Worm (Caenorhabditis elegans) whole organism, L2 larva: ENCODE measurements around the gene tmc-1.

Source experiments
- C34F6.9 ChIP-seq: fragments of 150-350 bp; optimal IDR thresholded peaks from 2 replicates; lab custom pipeline; 2014; ENCODE audit warnings: missing biosample characterization, missing genetic modification characterization
- F13H6.1 ChIP-seq: sonication (generic microtip); optimal IDR thresholded peaks from 2 replicates; lab custom pipeline; 2016; ENCODE audit warnings: missing genetic modification characterization, missing compliant biosample characterization
- R02D3.7 ChIP-seq: fragments of 150-350 bp; optimal IDR thresholded peaks from 2 replicates; lab custom pipeline; 2014; ENCODE audit warnings: missing biosample characterization, missing genetic modification characterization
- Y55F3AM.14 ChIP-seq: fragments of 200-800 bp; sonication (Bioruptor generic); optimal IDR thresholded peaks from 2 replicates; lab custom pipeline; 2018; ENCODE audit warnings: mild to moderate bottlenecking, missing genetic modification characterization, missing compliant biosample characterization
- alr-1 ChIP-seq: fragments of 150-350 bp; optimal IDR thresholded peaks from 2 replicates; lab custom pipeline; 2014; ENCODE audit warnings: missing biosample characterization, missing genetic modification characterization
- aly-2 ChIP-seq: fragments of 150-350 bp; optimal IDR thresholded peaks from 2 replicates; lab custom pipeline; 2014; ENCODE audit warnings: missing biosample characterization, missing genetic modification characterization
- ama-1 ChIP-seq: fragments of 150-350 bp; optimal IDR thresholded peaks from 2 replicates; lab custom pipeline; 2018; ENCODE audit warnings: inconsistent platforms
- blmp-1 ChIP-seq: sonication (generic microtip); optimal IDR thresholded peaks from 2 replicates; lab custom pipeline; 2017; ENCODE audit warnings: missing genetic modification characterization, mild to moderate bottlenecking, missing compliant biosample characterization, antibody characterized with exemption, moderate library complexity; ENCODE audit not compliant: insufficient read depth
- crh-2 ChIP-seq: sonication (generic microtip); optimal IDR thresholded peaks from 2 replicates; lab custom pipeline; 2017; ENCODE audit warnings: missing biosample characterization, missing genetic modification characterization
- dmd-4 ChIP-seq: sonication (generic microtip); optimal IDR thresholded peaks from 2 replicates; lab custom pipeline; 2017; ENCODE audit warnings: missing biosample characterization, missing genetic modification characterization
- egl-27 ChIP-seq: sonication (generic microtip); optimal IDR thresholded peaks from 3 replicates; lab custom pipeline; 2017; ENCODE audit warnings: missing biosample characterization, missing genetic modification reagents, missing genetic modification characterization
- elt-1 ChIP-seq: fragments of 150-350 bp; optimal IDR thresholded peaks from 2 replicates; lab custom pipeline; 2014; ENCODE audit warnings: missing biosample characterization, missing genetic modification characterization
- elt-3 ChIP-seq: sonication (generic microtip); optimal IDR thresholded peaks from 2 replicates; lab custom pipeline; 2017; ENCODE audit warnings: missing biosample characterization, missing genetic modification characterization
- fos-1 ChIP-seq: fragments of 150-350 bp; optimal IDR thresholded peaks from 2 replicates; lab custom pipeline; 2014; ENCODE audit warnings: missing biosample characterization, missing genetic modification characterization
- gmeb-1 ChIP-seq: fragments of 150-350 bp; optimal IDR thresholded peaks from 2 replicates; lab custom pipeline; 2014; ENCODE audit warnings: missing biosample characterization, missing genetic modification characterization
- lin-13 ChIP-seq: fragments of 150-350 bp; optimal IDR thresholded peaks from 2 replicates; lab custom pipeline; 2014; ENCODE audit warnings: missing biosample characterization, missing genetic modification reagents, missing genetic modification characterization
- lin-39 ChIP-seq: fragments of 150-350 bp; optimal IDR thresholded peaks from 2 replicates; lab custom pipeline; 2014; ENCODE audit warnings: missing biosample characterization, missing genetic modification reagents, missing genetic modification characterization
- lsy-2 ChIP-seq, 2 experiments: fragments of 150-350 bp in 1 of 2; sonication (generic microtip) in 1 of 2; optimal IDR thresholded peaks; 2 replicates each; lab custom pipeline; 2014 to 2017; ENCODE audit warnings: missing biosample characterization in 2 of 2, missing genetic modification characterization in 2 of 2
- mbf-1 ChIP-seq: sonication (generic microtip); optimal IDR thresholded peaks from 2 replicates; lab custom pipeline; 2017; ENCODE audit warnings: missing biosample characterization, missing genetic modification characterization
- nhr-10 ChIP-seq: sonication (generic microtip); optimal IDR thresholded peaks from 2 replicates; lab custom pipeline; 2017; ENCODE audit warnings: missing biosample characterization, missing genetic modification characterization
- nhr-11 ChIP-seq: fragments of 150-350 bp; optimal IDR thresholded peaks from 2 replicates; lab custom pipeline; 2014; ENCODE audit warnings: missing biosample characterization, missing genetic modification characterization
- nhr-12 ChIP-seq: fragments of 150-350 bp; optimal IDR thresholded peaks from 2 replicates; lab custom pipeline; 2014; ENCODE audit warnings: missing biosample characterization, missing genetic modification characterization
- nhr-21 ChIP-seq: fragments of 150-350 bp; optimal IDR thresholded peaks from 2 replicates; lab custom pipeline; 2014; ENCODE audit warnings: missing biosample characterization, missing genetic modification characterization
- nhr-23 ChIP-seq: fragments of 150-350 bp; optimal IDR thresholded peaks from 2 replicates; lab custom pipeline; 2014; ENCODE audit warnings: missing biosample characterization, missing genetic modification reagents, missing genetic modification characterization
- nhr-237 ChIP-seq: fragments of 150-350 bp; optimal IDR thresholded peaks from 2 replicates; lab custom pipeline; 2014; ENCODE audit warnings: missing biosample characterization, missing genetic modification characterization
- nhr-25 ChIP-seq: fragments of 150-350 bp; sonication (generic microtip); optimal IDR thresholded peaks from 3 replicates; lab custom pipeline; 2014; ENCODE audit warnings: missing biosample characterization, missing genetic modification characterization
- nhr-6 ChIP-seq: fragments of 150-350 bp; optimal IDR thresholded peaks from 2 replicates; lab custom pipeline; 2014; ENCODE audit warnings: missing biosample characterization, missing genetic modification characterization
- nhr-77 ChIP-seq: fragments of 150-350 bp; optimal IDR thresholded peaks from 2 replicates; lab custom pipeline; 2014; ENCODE audit warnings: missing biosample characterization, missing genetic modification characterization
- sem-4 ChIP-seq: fragments of 150-350 bp; optimal IDR thresholded peaks from 2 replicates; lab custom pipeline; 2014; ENCODE audit warnings: missing biosample characterization, missing genetic modification reagents, missing genetic modification characterization
- sma-3 ChIP-seq: sonication (generic microtip); optimal IDR thresholded peaks from 2 replicates; lab custom pipeline; 2016; ENCODE audit warnings: missing genetic modification reagents, missing genetic modification characterization, missing compliant biosample characterization
- sma-9 ChIP-seq, 2 experiments: fragments of 150-350 bp in 1 of 2; sonication (generic microtip) in 1 of 2; optimal IDR thresholded peaks; 2 replicates each; lab custom pipeline; 2014 to 2016; ENCODE audit warnings: missing genetic modification characterization in 2 of 2, mild to moderate bottlenecking in 1 of 2, missing biosample characterization in 1 of 2, missing compliant biosample characterization in 1 of 2, missing genetic modification reagents in 1 of 2, moderate library complexity in 1 of 2
- unc-55 ChIP-seq: fragments of 150-350 bp; sonication (generic microtip); optimal IDR thresholded peaks from 3 replicates; lab custom pipeline; 2014; ENCODE audit warnings: missing biosample characterization, missing genetic modification reagents, missing genetic modification characterization
- unc-62 ChIP-seq: fragments of 150-350 bp; optimal IDR thresholded peaks from 2 replicates; lab custom pipeline; 2014; ENCODE audit warnings: missing biosample characterization, missing genetic modification reagents, missing genetic modification characterization
- ztf-1 ChIP-seq: fragments of 200-800 bp; sonication (Bioruptor generic); conservative IDR thresholded peaks from 2 replicates; pipeline ENCODE4 v1.3.6; 2022; ENCODE audit warnings: missing genetic modification characterization, missing compliant biosample characterization
- ztf-4 ChIP-seq: fragments of 150-350 bp; optimal IDR thresholded peaks from 2 replicates; lab custom pipeline; 2014; ENCODE audit warnings: missing biosample characterization, missing genetic modification characterization

Gene tmc-1

DNA sequence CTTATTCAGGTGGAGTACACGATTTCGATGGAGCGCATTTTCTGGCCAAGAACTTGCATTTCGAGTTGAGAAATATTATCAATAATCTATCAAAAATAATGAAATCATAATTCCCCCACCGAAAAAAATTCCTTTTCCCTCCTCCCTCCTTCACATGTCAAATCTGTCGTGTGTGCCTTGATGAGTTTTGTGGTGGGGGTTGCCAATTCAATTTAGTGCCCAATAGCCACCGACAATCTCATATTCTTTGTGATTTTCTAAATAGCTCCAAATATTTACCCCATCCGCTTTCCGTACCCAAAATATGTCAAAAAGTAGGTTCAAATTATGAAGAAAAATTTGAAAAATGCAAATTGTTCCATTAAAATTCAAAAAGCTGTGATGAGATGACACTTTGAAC lies at the start of gene tmc-1:
Gene tmc-1 (plus strand): TSS at position 189 of the 400 bp plus-strand sequence.
- TF ChIP-seq ama-1 (lab: Kevin White, UChicago) (no peak), Y55F3AM.14 (GFP tag; lab: Kevin White, UChicago) (no peak), sma-9 (GFP tag; optimal IDR thresholded peaks at IDR 0.05; lab: Kevin White, UChicago) (no peak), sma-9 (tag; optimal IDR thresholded peaks at IDR 0.05; lab: Kevin White, UChicago) (no peak), F13H6.1 (tag; lab: Kevin White, UChicago) (no peak), lin-13 (no peak), sma-3 (GFP tag; lab: Kevin White, UChicago) (no peak), aly-2 (no peak), lin-39 (tag; lab: Kevin White, UChicago) (no peak), ztf-1 (GFP tag; lab: Robert Waterston, UW) (no peak), blmp-1 (tag; lab: Kevin White, UChicago) (no peak), dmd-4 (tag; lab: Kevin White, UChicago) (no peak), nhr-11 (tag; lab: Kevin White, UChicago) (no peak), elt-3 (tag; lab: Kevin White, UChicago) (no peak), nhr-77 (tag; lab: Kevin White, UChicago) (no peak), lsy-2 (tag; optimal IDR thresholded peaks at IDR 0.05; lab: Kevin White, UChicago) (no peak), alr-1 (tag; lab: Kevin White, UChicago) (no peak), C34F6.9 (tag; lab: Kevin White, UChicago) (no peak), nhr-237 (no peak)

DNA sequence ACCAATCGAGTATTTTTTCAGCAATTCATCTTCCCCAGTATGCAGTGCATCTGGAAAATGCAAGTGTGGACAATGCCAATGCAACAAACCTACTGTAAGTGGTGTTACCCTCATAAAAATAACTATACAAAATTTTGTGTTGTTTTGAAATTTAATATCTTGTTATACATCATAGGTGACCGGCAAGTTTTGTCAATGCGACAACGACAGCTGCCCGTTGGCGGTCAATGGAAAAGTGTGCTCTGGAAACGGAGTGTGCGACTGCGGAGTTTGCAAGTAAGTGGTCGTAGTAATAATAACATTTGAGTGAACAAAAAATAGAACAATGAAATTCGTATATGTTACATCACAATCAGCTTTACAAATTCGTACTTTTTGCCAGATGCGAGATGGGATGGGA lies 46.8 kb upstream of the tmc-1 start:
- TF ChIP-seq lin-13 (no peak), F13H6.1 (tag; lab: Kevin White, UChicago) (no peak), nhr-25 (tag; lab: Kevin White, UChicago) (no peak), nhr-12 (no peak), nhr-21 (tag; lab: Kevin White, UChicago) (no peak), nhr-11 (tag; lab: Kevin White, UChicago) (no peak), unc-55 (GFP tag; lab: Kevin White, UChicago) (no peak), nhr-6 (tag; lab: Kevin White, UChicago) (no peak), mbf-1 (tag; lab: Kevin White, UChicago) (no peak), R02D3.7 (tag; lab: Kevin White, UChicago) (no peak), crh-2 (no peak), fos-1 (no peak), ztf-4 (tag; lab: Kevin White, UChicago) (no peak), unc-62 (GFP tag; lab: Kevin White, UChicago) (no peak), alr-1 (tag; lab: Kevin White, UChicago) (no peak), Y55F3AM.14 (GFP tag; lab: Kevin White, UChicago) (no peak), nhr-10 (tag; lab: Kevin White, UChicago) (no peak), egl-27 (tag; lab: Kevin White, UChicago) (no peak), nhr-23 (tag; lab: Kevin White, UChicago) (no peak), elt-1 (tag; lab: Kevin White, UChicago) (no peak)

DNA sequence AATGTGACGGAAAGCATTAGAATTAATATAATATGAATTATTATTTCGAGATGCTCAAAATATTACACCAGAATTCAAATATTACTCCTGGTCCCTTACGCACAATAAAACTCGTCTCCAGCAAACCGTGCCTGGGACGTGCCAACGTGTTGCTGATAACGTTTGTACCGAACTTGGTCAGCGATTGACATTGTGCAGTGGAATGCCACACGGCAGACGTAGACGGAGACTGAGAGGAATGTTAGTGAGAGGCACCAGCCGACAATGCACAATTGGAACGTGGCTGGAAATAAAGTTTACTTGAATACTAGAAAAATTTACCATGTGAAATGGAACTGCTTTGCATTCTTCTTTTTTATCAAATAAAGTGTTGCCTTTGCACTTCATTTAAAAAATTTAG lies 44.8 kb upstream of the tmc-1 start:
- TF ChIP-seq crh-2 (peak; percentile 32), alr-1 (tag; lab: Kevin White, UChicago) (no peak), unc-62 (GFP tag; lab: Kevin White, UChicago) (no peak), gmeb-1 (tag; lab: Kevin White, UChicago) (no peak), fos-1 (peak; percentile 37), sma-9 (GFP tag; optimal IDR thresholded peaks at IDR 0.05; lab: Kevin White, UChicago) (peak; percentile 2), sma-9 (tag; optimal IDR thresholded peaks at IDR 0.05; lab: Kevin White, UChicago) (no peak), elt-1 (tag; lab: Kevin White, UChicago) (no peak), lsy-2 (tag; optimal IDR thresholded peaks at IDR 0.05; lab: Kevin White, UChicago) (no peak)

DNA sequence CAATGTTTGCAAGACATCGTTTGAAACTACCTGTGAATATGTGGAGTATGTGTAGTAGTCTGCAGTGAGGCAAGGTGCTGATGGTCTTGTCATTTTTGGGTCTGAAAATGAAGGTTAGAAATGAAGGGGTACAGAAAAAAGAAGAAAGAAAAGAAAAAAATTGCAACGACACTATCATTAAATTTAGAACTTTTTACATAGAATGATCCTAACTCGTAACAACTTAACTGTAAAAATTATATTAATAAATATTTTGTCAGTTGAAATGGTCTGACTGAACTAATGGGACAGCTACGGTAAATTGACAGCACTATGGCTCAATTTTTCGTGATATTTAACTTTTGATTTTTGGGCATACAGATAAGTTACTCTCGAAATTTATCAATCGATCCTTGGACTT lies 42.7 kb upstream of the tmc-1 start, which contains the start of gene C05D9.7:
Gene C05D9.7 (minus strand): TSS at position 101 of the 400 bp plus-strand sequence.
- TF ChIP-seq F13H6.1 (tag; lab: Kevin White, UChicago), result no peak
- TF ChIP-seq nhr-21 (tag; lab: Kevin White, UChicago), result no peak
- TF ChIP-seq sem-4 (tag; lab: Kevin White, UChicago), result no peak
- TF ChIP-seq, all 48 proteins: peak for 0
